Worm (Caenorhabditis elegans) whole organism, young adult: Measurements from ENCODE around the gene esyt-2.

Experiments used
- atf-7 ChIP-seq: sonication (generic microtip); optimal IDR thresholded peaks from 2 replicates; lab custom pipeline; 2017; ENCODE audit warnings: mild to moderate bottlenecking, missing genetic modification characterization, missing compliant biosample characterization
- dpl-1 ChIP-seq: fragments of 150-350 bp; optimal IDR thresholded peaks from 2 replicates; lab custom pipeline; 2014; ENCODE audit warnings: missing biosample characterization, missing genetic modification reagents, missing genetic modification characterization
- ets-4 ChIP-seq: fragments of 200-800 bp; sonication (Bioruptor generic); optimal IDR thresholded peaks from 2 replicates; lab custom pipeline; 2018; ENCODE audit warnings: mild to moderate bottlenecking, missing genetic modification characterization, missing compliant biosample characterization
- lin-54 ChIP-seq: fragments of 200-800 bp; sonication (Bioruptor generic); optimal IDR thresholded peaks from 2 replicates; lab custom pipeline; 2018; ENCODE audit warnings: mild to moderate bottlenecking, missing genetic modification characterization, missing compliant biosample characterization
- tlf-1 ChIP-seq: fragments of 200-800 bp; sonication (Bioruptor generic); optimal IDR thresholded peaks from 2 replicates; lab custom pipeline; 2018; ENCODE audit warnings: mild to moderate bottlenecking, missing genetic modification characterization, missing compliant biosample characterization

- no peak for TF ChIP-seq atf-7
- TF ChIP-seq lin-54 (GFP tag; lab: Kevin White, UChicago): no peak
- no peak for TF ChIP-seq tlf-1 (GFP tag; lab: Kevin White, UChicago)
- TF ChIP-seq dpl-1: no peak
- TF ChIP-seq ets-4 (GFP tag; lab: Kevin White, UChicago): no peak
These were observed 29.3 kb upstream of the esyt-2 start, which contains the start of gene srg-2 for ce11 chrIII:6260115-6260514.
